Worm (Caenorhabditis elegans): ENCODE results near the gene C01G10.9.

Gene C01G10.9

ce11 chrV:15065068-15065744, 17.1 kb upstream of the C01G10.9 start, which contains the start of gene C25D7.9:
TSS of gene C25D7.9 (plus strand) at chrV:15065135.
- TF ChIP-seq him-1 (tag; optimal IDR thresholded peaks at IDR 0.05) (no peak), dao-5 (tag; optimal IDR thresholded peaks at IDR 0.05) (no peak), W03F9.2 (tag; optimal IDR thresholded peaks at IDR 0.05) (no peak)

- TF ChIP-seq W03F9.2 (tag; optimal IDR thresholded peaks at IDR 0.05) = no peak
- TF ChIP-seq him-1 (tag; optimal IDR thresholded peaks at IDR 0.05) = no peak
- no peak for TF ChIP-seq dao-5 (tag; optimal IDR thresholded peaks at IDR 0.05)
Observed at ce11 chrV:15065837-15066348, 16.4 kb upstream of the C01G10.9 start, which contains the start of gene otub-1. TSS of gene otub-1 (plus strand) at chrV:15066298.

ce11 chrV:15067165-15067564, 15.2 kb upstream of the C01G10.9 start, which contains the start of gene C25D7.10:
TSS of gene C25D7.10 (plus strand) at chrV:15067465.
- TF ChIP-seq dao-5 (tag; optimal IDR thresholded peaks at IDR 0.05) (no peak), him-1 (tag; optimal IDR thresholded peaks at IDR 0.05) (no peak), W03F9.2 (tag; optimal IDR thresholded peaks at IDR 0.05) (no peak)

- no peak for TF ChIP-seq W03F9.2 (tag; optimal IDR thresholded peaks at IDR 0.05)
- no peak for TF ChIP-seq him-1 (tag; optimal IDR thresholded peaks at IDR 0.05)
- TF ChIP-seq dao-5 (tag; optimal IDR thresholded peaks at IDR 0.05) = no peak
Observed at ce11 chrV:15068378-15068777, 14.0 kb upstream of the C01G10.9 start, which contains the start of gene dnj-3. TSS of gene dnj-3 (plus strand) at chrV:15068678.

- TF ChIP-seq W03F9.2 (tag; optimal IDR thresholded peaks at IDR 0.05) (no peak), him-1 (tag; optimal IDR thresholded peaks at IDR 0.05) (no peak), dao-5 (tag; optimal IDR thresholded peaks at IDR 0.05) (no peak)
Observed at ce11 chrV:15069435-15069985, 12.8 kb upstream of the C01G10.9 start.

- peak; percentile 68 for TF ChIP-seq him-1 (tag; optimal IDR thresholded peaks at IDR 0.05)
- TF ChIP-seq dao-5 (tag; optimal IDR thresholded peaks at IDR 0.05) = no peak
- TF ChIP-seq W03F9.2 (tag; optimal IDR thresholded peaks at IDR 0.05) = no peak
Observed at ce11 chrV:15071015-15071810, 11.1 kb upstream of the C01G10.9 start, which contains the start of gene unc-76. TSS of gene unc-76 (plus strand) at chrV:15071760.

- no peak for TF ChIP-seq dao-5 (tag; optimal IDR thresholded peaks at IDR 0.05)
- TF ChIP-seq him-1 (tag; optimal IDR thresholded peaks at IDR 0.05) = no peak
- no peak for TF ChIP-seq W03F9.2 (tag; optimal IDR thresholded peaks at IDR 0.05)
Observed at ce11 chrV:15072738-15073137, 9.6 kb upstream of the C01G10.9 start.

ce11 chrV:15074907-15075306, 7.4 kb upstream of the C01G10.9 start:
- no peak for TF ChIP-seq W03F9.2 (tag; optimal IDR thresholded peaks at IDR 0.05)
- TF ChIP-seq dao-5 (tag; optimal IDR thresholded peaks at IDR 0.05) = no peak
- peak; percentile 3 for TF ChIP-seq him-1 (tag; optimal IDR thresholded peaks at IDR 0.05)

ce11 chrV:15078560-15078959, 3.8 kb upstream of the C01G10.9 start:
- TF ChIP-seq him-1 (tag; optimal IDR thresholded peaks at IDR 0.05) (no peak), W03F9.2 (tag; optimal IDR thresholded peaks at IDR 0.05) (no peak), dao-5 (tag; optimal IDR thresholded peaks at IDR 0.05) (no peak)

- TF ChIP-seq him-1 (tag; optimal IDR thresholded peaks at IDR 0.05) = no peak
- TF ChIP-seq dao-5 (tag; optimal IDR thresholded peaks at IDR 0.05) = no peak
- TF ChIP-seq W03F9.2 (tag; optimal IDR thresholded peaks at IDR 0.05) = no peak
Observed at ce11 chrV:15083659-15084058, 1.3 kb downstream of the C01G10.9 start.

- TF ChIP-seq dao-5 (tag; optimal IDR thresholded peaks at IDR 0.05) = no peak
- TF ChIP-seq W03F9.2 (tag; optimal IDR thresholded peaks at IDR 0.05) = peak; percentile 96
- peak; percentile 88 for TF ChIP-seq him-1 (tag; optimal IDR thresholded peaks at IDR 0.05)
Observed at ce11 chrV:15085335-15085800, 3.0 kb downstream of the C01G10.9 start, which contains the start of the genes ahsa-1 and C01G10.7. TSS of gene ahsa-1 (minus strand) at chrV:15085385. TSS of gene C01G10.7 (plus strand) at chrV:15085747.

- TF ChIP-seq W03F9.2 (tag; optimal IDR thresholded peaks at IDR 0.05) (no peak), dao-5 (tag; optimal IDR thresholded peaks at IDR 0.05) (no peak), him-1 (tag; optimal IDR thresholded peaks at IDR 0.05) (no peak)
Observed at ce11 chrV:15087207-15087706, 4.9 kb downstream of the C01G10.9 start, which contains the start of the genes C01G10.15 and C01G10.6. TSS of gene C01G10.15 (minus strand) at chrV:15087307. TSS of gene C01G10.6 (plus strand) at chrV:15087656.

ce11 chrV:15088613-15089012, 6.3 kb downstream of the C01G10.9 start, which contains the start of gene C01G10.18:
TSS of gene C01G10.18 (minus strand) at chrV:15088713.
- TF ChIP-seq W03F9.2 (tag; optimal IDR thresholded peaks at IDR 0.05) = no peak
- no peak for TF ChIP-seq him-1 (tag; optimal IDR thresholded peaks at IDR 0.05)
- TF ChIP-seq dao-5 (tag; optimal IDR thresholded peaks at IDR 0.05) = no peak

Measured in whole organism, L4/young adult.